Fruit fly (Drosophila melanogaster) whole organism, embryonic: ENCODE data around the gene CG4991.

Source experiments
- Antp ChIP-seq: fragments of 200-800 bp; sonication (Bioruptor generic); optimal IDR thresholded peaks from 3 replicates; lab custom pipeline; 2016; ENCODE audit warnings: missing biosample characterization, missing genetic modification characterization
- B-H2 ChIP-seq: fragments of 200-800 bp; sonication (Bioruptor generic); optimal IDR thresholded peaks from 2 replicates; lab custom pipeline; 2018; ENCODE audit warnings: missing biosample characterization, mild to moderate bottlenecking, missing genetic modification characterization
- CG10979 ChIP-seq: fragments of 200-800 bp; sonication (Bioruptor generic); optimal IDR thresholded peaks from 2 replicates; lab custom pipeline; 2018; ENCODE audit warnings: missing biosample characterization, mild to moderate bottlenecking, missing genetic modification characterization, moderate library complexity
- CG11504 ChIP-seq: fragments of 200-800 bp; sonication (Bioruptor generic); optimal IDR thresholded peaks from 3 replicates; lab custom pipeline; 2019; ENCODE audit warnings: missing biosample characterization, mild to moderate bottlenecking, missing genetic modification characterization, moderate library complexity
- CG12391 ChIP-seq: fragments of 200-800 bp; sonication (Bioruptor generic); optimal IDR thresholded peaks from 3 replicates; lab custom pipeline; 2018; ENCODE audit warnings: missing biosample characterization, mild to moderate bottlenecking, missing genetic modification characterization, moderate library complexity
- CG13296 ChIP-seq: fragments of 200-800 bp; sonication (Bioruptor generic); optimal IDR thresholded peaks from 3 replicates; lab custom pipeline; 2018; ENCODE audit warnings: missing biosample characterization, mild to moderate bottlenecking, missing genetic modification characterization
- CG13894 ChIP-seq: fragments of 200-800 bp; sonication (Bioruptor generic); optimal IDR thresholded peaks from 3 replicates; lab custom pipeline; 2018; ENCODE audit warnings: missing biosample characterization, mild to moderate bottlenecking, missing genetic modification characterization, moderate library complexity
- CG15269 ChIP-seq: fragments of 200-800 bp; sonication (Bioruptor generic); optimal IDR thresholded peaks from 2 replicates; lab custom pipeline; 2018; ENCODE audit warnings: missing biosample characterization, mild to moderate bottlenecking, missing genetic modification characterization, moderate library complexity
- CG17359 ChIP-seq: fragments of 200-800 bp; sonication (Bioruptor generic); optimal IDR thresholded peaks from 3 replicates; lab custom pipeline; 2018; ENCODE audit warnings: missing biosample characterization, mild to moderate bottlenecking, missing genetic modification characterization, moderate library complexity
- CG18262 ChIP-seq: fragments of 200-800 bp; optimal IDR thresholded peaks from 3 replicates; lab custom pipeline; 2019; ENCODE audit warnings: missing biosample characterization, mild to moderate bottlenecking, missing genetic modification characterization, moderate library complexity
- CG2116 ChIP-seq: fragments of 200-800 bp; sonication (Bioruptor generic); optimal IDR thresholded peaks from 3 replicates; lab custom pipeline; 2018; ENCODE audit warnings: missing biosample characterization, mild to moderate bottlenecking, missing genetic modification characterization
- CG33213 ChIP-seq: fragments of 200-800 bp; sonication (Bioruptor generic); optimal IDR thresholded peaks from 3 replicates; lab custom pipeline; 2016; ENCODE audit warnings: missing biosample characterization, missing genetic modification characterization
- CG4424 ChIP-seq: fragments of 200-800 bp; sonication (Bioruptor generic); optimal IDR thresholded peaks from 3 replicates; lab custom pipeline; 2016; ENCODE audit warnings: missing biosample characterization, missing genetic modification characterization
- CG4730 ChIP-seq: fragments of 200-800 bp; sonication (Bioruptor generic); IDR thresholded peaks from 2 replicates; pipeline ENCODE4 v1.3.6; 2022; ENCODE audit warnings: missing biosample characterization, missing genetic modification characterization
- CG7271 ChIP-seq: fragments of 200-800 bp; sonication (Bioruptor generic); optimal IDR thresholded peaks from 2 replicates; lab custom pipeline; 2018; ENCODE audit warnings: missing biosample characterization, mild to moderate bottlenecking, missing genetic modification characterization, moderate library complexity
- CG7839 ChIP-seq: fragments of 200-800 bp; sonication (Bioruptor generic); optimal IDR thresholded peaks from 3 replicates; lab custom pipeline; 2018; ENCODE audit warnings: missing biosample characterization, mild to moderate bottlenecking, missing genetic modification characterization, moderate library complexity
- CG9797 ChIP-seq: fragments of 200-800 bp; sonication (Bioruptor generic); optimal IDR thresholded peaks from 3 replicates; lab custom pipeline; 2018; ENCODE audit warnings: missing biosample characterization, mild to moderate bottlenecking, missing genetic modification characterization
- Drgx ChIP-seq: fragments of 200-800 bp; sonication (Bioruptor generic); IDR thresholded peaks from 2 replicates; pipeline ENCODE4 v1.3.6; 2022; ENCODE audit warnings: missing biosample characterization, missing genetic modification characterization
- Fer2 ChIP-seq: fragments of 200-800 bp; sonication (Bioruptor generic); optimal IDR thresholded peaks from 2 replicates; lab custom pipeline; 2018; ENCODE audit warnings: missing biosample characterization, mild to moderate bottlenecking, missing genetic modification characterization, moderate library complexity
- Hr51 ChIP-seq, 2 experiments: fragments of 200-800 bp; sonication (Bioruptor generic); optimal IDR thresholded peaks; 2 replicates in 1 of 2; 3 replicates in 1 of 2; lab custom pipeline; 2016 to 2018; ENCODE audit warnings: missing biosample characterization in 2 of 2, missing genetic modification characterization in 2 of 2, mild to moderate bottlenecking in 1 of 2, moderate library complexity in 1 of 2
- Kr ChIP-seq: fragments of 200-800 bp; sonication (Bioruptor generic); optimal IDR thresholded peaks from 2 replicates; lab custom pipeline; 2017; ENCODE audit warnings: missing biosample characterization, mild to moderate bottlenecking, missing genetic modification characterization
- Med ChIP-seq: fragments of 200-800 bp; sonication (Bioruptor generic); peaks from one replicate; lab custom pipeline; 2016; ENCODE audit warnings: missing biosample characterization, missing genetic modification characterization, mild to moderate bottlenecking, inconsistent platforms, moderate library complexity
- Meics ChIP-seq: fragments of 200-800 bp; sonication (Bioruptor generic); optimal IDR thresholded peaks from 2 replicates; lab custom pipeline; 2017; ENCODE audit warnings: missing biosample characterization, mild to moderate bottlenecking, missing genetic modification characterization
- Myb ChIP-seq: fragments of 200-800 bp; sonication (Bioruptor generic); optimal IDR thresholded peaks from 2 replicates; lab custom pipeline; 2016; ENCODE audit warnings: missing biosample characterization, missing genetic modification characterization
- NC2β ChIP-seq: fragments of 200-800 bp; sonication (Bioruptor generic); optimal IDR thresholded peaks from 2 replicates; lab custom pipeline; 2016; ENCODE audit warnings: missing biosample characterization, missing genetic modification characterization
- Sox100B ChIP-seq: fragments of 200-800 bp; sonication (Bioruptor generic); optimal IDR thresholded peaks from 3 replicates; lab custom pipeline; 2018; ENCODE audit warnings: missing biosample characterization, mild to moderate bottlenecking, missing genetic modification characterization
- Ssrp ChIP-seq: fragments of 200-800 bp; sonication (Bioruptor generic); optimal IDR thresholded peaks from 2 replicates; lab custom pipeline; 2018; ENCODE audit warnings: missing biosample characterization, mild to moderate bottlenecking, missing genetic modification characterization, moderate library complexity
- Xrp1 ChIP-seq: fragments of 200-800 bp; sonication (Bioruptor generic); IDR thresholded peaks from 2 replicates; pipeline ENCODE4 v1.3.6; 2022; ENCODE audit warnings: missing biosample characterization, missing genetic modification characterization
- ap ChIP-seq: fragments of 200-800 bp; sonication (Bioruptor generic); IDR thresholded peaks from 2 replicates; pipeline ENCODE4 v1.3.6; 2022; ENCODE audit warnings: missing biosample characterization, missing genetic modification characterization
- ara ChIP-seq: fragments of 200-800 bp; sonication (Bioruptor generic); IDR thresholded peaks from 2 replicates; pipeline ENCODE4 v1.3.6; 2022; ENCODE audit warnings: missing biosample characterization, missing genetic modification characterization
- chinmo ChIP-seq: fragments of 200-800 bp; sonication (Bioruptor generic); IDR thresholded peaks from 4 replicates; pipeline ENCODE4 v1.3.6; 2022; ENCODE audit warnings: missing biosample characterization, missing genetic modification characterization; ENCODE audit not compliant: partially characterized antibody
- dan ChIP-seq: fragments of 200-800 bp; sonication (Bioruptor generic); IDR thresholded peaks from 2 replicates; pipeline ENCODE4 v1.3.6; 2022; ENCODE audit warnings: missing biosample characterization, missing genetic modification characterization
- dmrt99B ChIP-seq: fragments of 200-800 bp; sonication (Bioruptor generic); optimal IDR thresholded peaks from 2 replicates; lab custom pipeline; 2018; ENCODE audit warnings: missing biosample characterization, mild to moderate bottlenecking, missing genetic modification characterization, moderate library complexity
- gem ChIP-seq: fragments of 200-800 bp; sonication (Bioruptor generic); optimal IDR thresholded peaks from 2 replicates; lab custom pipeline; 2019; ENCODE audit warnings: missing biosample characterization, mild to moderate bottlenecking, missing genetic modification characterization, moderate library complexity
- grau ChIP-seq: fragments of 200-800 bp; optimal IDR thresholded peaks from 3 replicates; lab custom pipeline; 2019; ENCODE audit warnings: missing biosample characterization, mild to moderate bottlenecking, missing genetic modification characterization, moderate library complexity
- insv ChIP-seq, 2 experiments: fragments of 200-800 bp; sonication (Bioruptor generic); optimal IDR thresholded peaks; 3 replicates each; lab custom pipeline; 2016 to 2018; ENCODE audit warnings: missing biosample characterization in 2 of 2, missing genetic modification characterization in 2 of 2
- lab ChIP-seq: fragments of 200-800 bp; sonication (Bioruptor generic); optimal IDR thresholded peaks from 3 replicates; lab custom pipeline; 2017; ENCODE audit warnings: missing biosample characterization, missing genetic modification characterization, mild to moderate bottlenecking, moderate library complexity, missing genetic modification reagents
- luna ChIP-seq: fragments of 200-800 bp; sonication (Bioruptor generic); optimal IDR thresholded peaks from 2 replicates; lab custom pipeline; 2016; ENCODE audit warnings: missing biosample characterization, missing genetic modification characterization
- nerfin-2 ChIP-seq: fragments of 200-800 bp; sonication (Bioruptor generic); IDR thresholded peaks from 2 replicates; pipeline ENCODE4 v1.3.6; 2022; ENCODE audit warnings: missing biosample characterization, missing genetic modification characterization; ENCODE audit not compliant: partially characterized antibody
- phol ChIP-seq: fragments of 200-800 bp; sonication (Bioruptor generic); optimal IDR thresholded peaks from 3 replicates; lab custom pipeline; 2018; ENCODE audit warnings: missing biosample characterization, mild to moderate bottlenecking, missing genetic modification characterization, moderate library complexity
- scrt ChIP-seq: fragments of 200-800 bp; sonication (Bioruptor generic); optimal IDR thresholded peaks from 2 replicates; lab custom pipeline; 2018; ENCODE audit warnings: missing biosample characterization, mild to moderate bottlenecking, missing genetic modification characterization, moderate library complexity
- sd ChIP-seq: fragments of 200-800 bp; sonication (Bioruptor generic); optimal IDR thresholded peaks from 3 replicates; lab custom pipeline; 2018; ENCODE audit warnings: missing biosample characterization, mild to moderate bottlenecking, missing genetic modification characterization, moderate library complexity
- slp2 ChIP-seq: fragments of 200-800 bp; sonication (Bioruptor generic); optimal IDR thresholded peaks from 2 replicates; lab custom pipeline; 2016; ENCODE audit warnings: missing biosample characterization, missing genetic modification characterization
- stc ChIP-seq: fragments of 200-800 bp; sonication (Bioruptor generic); IDR thresholded peaks from 2 replicates; pipeline ENCODE4 v1.3.6; 2022; ENCODE audit warnings: missing biosample characterization, missing genetic modification characterization
- ttk ChIP-seq: fragments of 200-800 bp; sonication (Bioruptor generic); IDR thresholded peaks from 2 replicates; pipeline ENCODE4 v2.1.2; 2022; ENCODE audit warnings: missing biosample characterization, missing genetic modification characterization
- tx ChIP-seq: fragments of 200-800 bp; sonication (Bioruptor generic); optimal IDR thresholded peaks from 2 replicates; lab custom pipeline; 2016; ENCODE audit warnings: missing biosample characterization, missing genetic modification characterization
- unpg ChIP-seq: fragments of 200-800 bp; sonication (Bioruptor generic); optimal IDR thresholded peaks from 3 replicates; lab custom pipeline; 2018; ENCODE audit warnings: missing biosample characterization, mild to moderate bottlenecking, missing genetic modification characterization, moderate library complexity
- wdn ChIP-seq: fragments of 200-800 bp; sonication (Bioruptor generic); IDR thresholded peaks from 2 replicates; pipeline ENCODE4 v1.3.6; 2022; ENCODE audit warnings: missing biosample characterization, missing genetic modification characterization
- zf30C ChIP-seq: fragments of 200-800 bp; sonication (Bioruptor generic); optimal IDR thresholded peaks from 3 replicates; lab custom pipeline; 2018; ENCODE audit warnings: missing biosample characterization, mild to moderate bottlenecking, missing genetic modification characterization

CG4991 gene

DNA sequence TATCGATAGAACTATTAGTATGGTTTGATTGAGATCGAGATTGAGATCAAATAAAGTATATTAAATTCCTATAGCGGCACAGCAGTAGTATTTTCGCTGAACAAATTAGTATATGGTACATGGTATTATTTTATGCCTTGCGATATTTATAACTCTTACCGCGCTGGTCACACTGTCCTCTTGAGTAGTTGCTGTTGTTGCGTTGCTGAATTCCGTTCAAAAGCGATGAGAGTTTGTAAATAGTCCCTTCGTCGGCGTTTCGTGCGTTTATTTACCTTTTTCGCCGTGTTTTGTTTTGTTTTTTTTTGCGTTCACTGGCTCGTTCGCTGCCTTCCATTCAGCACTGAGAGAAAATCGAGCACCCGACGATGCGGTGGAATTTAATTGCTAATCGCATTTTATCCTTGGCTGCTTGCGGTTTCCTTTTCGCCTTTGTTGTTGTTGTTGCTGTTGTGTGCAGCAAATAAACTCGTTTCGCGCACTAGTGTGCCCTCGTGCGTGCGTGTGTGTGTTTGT is 15.8 kb downstream of the CG4991 start, which contains the start of gene CG5004 (continued):
- TF ChIP-seq CG33213 (peak; percentile 19), CG12391 (peak; percentile 10), CG13296 (GFP tag; lab: Kevin White, UChicago) (peak; percentile 10), slp2 (GFP tag; lab: Kevin White, UChicago) (no peak), CG4424 (no peak), Fer2 (no peak), Drgx (GFP tag; lab: Robert Waterston, UW) (no peak), ap (no peak), Myb (GFP tag; lab: Kevin White, UChicago) (peak; percentile 22), nerfin-2 (GFP tag; lab: Robert Waterston, UW) (no peak), NC2β (GFP tag; lab: Kevin White, UChicago) (no peak), dan (GFP tag; lab: Robert Waterston, UW) (no peak), Antp (no peak), wdn (no peak), CG2116 (peak; percentile 2)

DNA sequence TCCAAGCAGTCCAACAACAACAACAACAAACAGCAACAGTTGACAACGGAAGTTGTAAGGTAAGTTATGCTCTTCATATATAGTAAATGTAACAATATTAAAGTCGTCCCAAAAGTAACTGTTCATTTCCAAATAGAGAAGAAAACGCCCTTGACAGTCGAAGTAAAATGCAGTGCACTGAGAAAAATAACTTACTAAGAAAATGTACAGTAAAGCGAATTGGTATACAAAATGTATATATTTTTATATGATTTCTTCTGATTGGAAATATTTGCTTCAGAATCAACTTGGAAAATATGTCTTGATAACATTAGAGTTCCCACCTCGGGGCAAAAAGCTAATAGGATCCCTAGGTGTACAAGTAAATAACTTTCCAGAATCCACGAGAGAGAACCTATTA is 16.3 kb downstream of the CG4991 start:
- peak; percentile 56 for TF ChIP-seq Med (GFP tag; lab: Kevin White, UChicago)
- TF ChIP-seq ttk, result no peak
- TF ChIP-seq Ssrp (tag; lab: Kevin White, UChicago), result peak; percentile 12
- TF ChIP-seq luna (GFP tag; lab: Kevin White, UChicago), result no peak
- TF ChIP-seq gem (tag; lab: Kevin White, UChicago), result peak; percentile 43
- peak in 1 of 2 experiments; percentile 11 for TF ChIP-seq Hr51 (GFP tag; optimal IDR thresholded peaks at IDR 0.05; lab: Kevin White, UChicago)
- TF ChIP-seq CG15269, result peak; percentile 28
- TF ChIP-seq CG10979 (tag; lab: Kevin White, UChicago), result peak; percentile 1
- no peak for TF ChIP-seq Sox100B (GFP tag; lab: Kevin White, UChicago)
- peak; percentile 11 for TF ChIP-seq phol (tag; lab: Kevin White, UChicago)
- TF ChIP-seq grau (tag; lab: Kevin White, UChicago), result peak; percentile 21
- TF ChIP-seq CG7839, result peak; percentile 6
- TF ChIP-seq Meics (GFP tag; lab: Kevin White, UChicago), result no peak
- TF ChIP-seq CG18262 (tag; lab: Kevin White, UChicago), result peak; percentile 10
- peak in 1 of 2 experiments; percentile 82 for TF ChIP-seq insv (GFP tag; optimal IDR thresholded peaks at IDR 0.05; lab: Kevin White, UChicago)
- TF ChIP-seq zf30C (GFP tag; lab: Kevin White, UChicago), result peak; percentile 22
- peak; percentile 11 for TF ChIP-seq dmrt99B (tag; lab: Kevin White, UChicago)
- TF ChIP-seq CG17359 (tag; lab: Kevin White, UChicago), result peak; percentile 5
- no peak for TF ChIP-seq CG7271 (tag; lab: Kevin White, UChicago)
- peak; percentile 6 for TF ChIP-seq unpg (GFP tag; lab: Kevin White, UChicago)
- peak; percentile 11 for TF ChIP-seq CG11504 (tag; lab: Kevin White, UChicago)
- TF ChIP-seq Xrp1, result 0 out of 2 replicates have a peak, but pooled peaks have one; percentile 17
- no peak for TF ChIP-seq tx (GFP tag; lab: Kevin White, UChicago)

DNA sequence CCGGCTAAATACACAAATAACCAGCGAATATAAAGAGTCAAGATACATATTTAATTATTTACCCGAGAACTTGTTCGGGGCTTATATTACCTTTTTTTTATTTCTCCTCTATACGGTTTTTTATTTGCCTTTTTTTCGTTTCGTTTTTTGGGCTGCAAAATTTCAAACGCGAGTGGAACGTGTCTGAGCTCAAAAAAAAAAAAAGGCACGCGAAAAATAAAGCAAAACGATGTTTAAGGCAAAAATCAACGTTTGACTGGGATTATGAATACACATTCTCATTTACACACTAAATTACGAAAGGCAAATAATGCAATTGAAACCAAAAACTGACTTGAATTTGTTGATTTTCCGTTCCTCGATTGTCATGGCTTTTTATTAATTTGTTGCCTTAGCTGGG is 18.0 kb downstream of the CG4991 start:
- peak; percentile 21 for TF ChIP-seq lab (GFP tag; lab: Kevin White, UChicago)
- TF ChIP-seq CG9797 (GFP tag; lab: Kevin White, UChicago), result no peak
- peak; percentile 26 for TF ChIP-seq sd (tag; lab: Kevin White, UChicago)
- no peak for TF ChIP-seq Kr
- TF ChIP-seq CG13894 (tag; lab: Kevin White, UChicago), result peak; percentile 32
- no peak for TF ChIP-seq scrt (GFP tag; lab: Kevin White, UChicago)
- TF ChIP-seq stc (GFP tag; lab: Robert Waterston, UW), result no peak
- TF ChIP-seq ara (GFP tag; lab: Robert Waterston, UW), result no peak
- 0 out of 4 replicates have a peak, but pooled peaks have one; percentile 46 for TF ChIP-seq chinmo
- TF ChIP-seq B-H2 (GFP tag; lab: Kevin White, UChicago), result peak; percentile 4
- TF ChIP-seq CG4730 (GFP tag; lab: Robert Waterston, UW), result no peak
- peak; percentile 54 for TF ChIP-seq Med (GFP tag; lab: Kevin White, UChicago)
